Worm (Caenorhabditis elegans) whole organism, mixed stage, embryonic: Measurements from ENCODE around the gene pacl-1.

Source experiments
- M03D4.4 ChIP-seq: sonication (generic microtip); optimal IDR thresholded peaks from 2 replicates; lab custom pipeline; 2017; ENCODE audit warnings: mild to moderate bottlenecking, missing genetic modification characterization, missing compliant biosample characterization
- bed-3 ChIP-seq: fragments of 200-800 bp; sonication (Bioruptor generic); optimal IDR thresholded peaks from 3 replicates; lab custom pipeline; 2018; ENCODE audit warnings: mild to moderate bottlenecking, missing genetic modification characterization, moderate library complexity, missing compliant biosample characterization
- ces-1 ChIP-seq: fragments of 150-350 bp; optimal IDR thresholded peaks from 2 replicates; lab custom pipeline; 2014; ENCODE audit warnings: missing biosample characterization, missing genetic modification reagents, missing genetic modification characterization
- mab-5 ChIP-seq: fragments of 150-350 bp; optimal IDR thresholded peaks from 2 replicates; lab custom pipeline; 2014; ENCODE audit warnings: missing biosample characterization, missing genetic modification characterization
- mep-1 ChIP-seq: fragments of 150-350 bp; optimal IDR thresholded peaks from 2 replicates; lab custom pipeline; 2017; ENCODE audit warnings: missing biosample characterization, missing genetic modification reagents, missing genetic modification characterization, inconsistent platforms
- nhr-28 ChIP-seq: fragments of 150-350 bp; optimal IDR thresholded peaks from 2 replicates; lab custom pipeline; 2014; ENCODE audit warnings: missing biosample characterization, missing genetic modification characterization
- pha-4 ChIP-seq: fragments of 150-350 bp; optimal IDR thresholded peaks from 2 replicates; lab custom pipeline; 2018; ENCODE audit warnings: missing biosample characterization, missing genetic modification reagents, missing genetic modification characterization
- unc-62 ChIP-seq: fragments of 150-350 bp; optimal IDR thresholded peaks from 2 replicates; lab custom pipeline; 2014; ENCODE audit warnings: missing biosample characterization, missing genetic modification reagents, missing genetic modification characterization

DNA sequence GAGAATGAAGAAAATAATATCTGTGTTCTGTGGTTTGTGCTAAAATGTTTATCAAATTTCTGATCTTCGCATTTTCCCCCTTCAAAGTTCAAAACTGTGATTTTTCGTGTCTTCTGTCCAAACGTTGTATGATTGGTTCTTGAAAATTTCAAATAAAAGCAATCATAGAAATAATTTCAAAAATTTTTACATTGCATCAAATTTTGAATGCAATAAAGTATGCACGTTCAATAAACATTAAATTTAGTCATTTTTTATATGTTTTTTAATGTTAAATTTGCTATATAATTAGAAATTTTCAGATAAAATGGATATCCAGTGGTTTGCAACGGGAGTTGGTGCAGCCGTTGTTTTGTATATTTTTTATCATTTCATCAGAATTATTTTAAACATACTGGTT, 51.2 kb downstream of the pacl-1 start, which contains the start of gene stdh-2:
- no peak for TF ChIP-seq nhr-28 (tag; lab: Kevin White, UChicago)
- no peak for TF ChIP-seq ces-1
- no peak for TF ChIP-seq unc-62 (GFP tag; lab: Kevin White, UChicago)
- TF ChIP-seq M03D4.4 (tag; lab: Kevin White, UChicago), result no peak
- no peak for TF ChIP-seq mab-5 (tag; lab: Kevin White, UChicago)
- TF ChIP-seq mep-1 (tag; lab: Kevin White, UChicago), result no peak
- TF ChIP-seq bed-3 (GFP tag; lab: Kevin White, UChicago), result no peak
- TF ChIP-seq pha-4, result no peak
